Fruit fly (Drosophila melanogaster) whole organism, embryonic: Measurements from ENCODE around the gene CG16749.

Source experiments
- Antp ChIP-seq: fragments of 200-800 bp; sonication (Bioruptor generic); optimal IDR thresholded peaks from 3 replicates; lab custom pipeline; 2016; ENCODE audit warnings: missing biosample characterization, missing genetic modification characterization
- CG12299 ChIP-seq: fragments of 200-800 bp; sonication (Bioruptor generic); optimal IDR thresholded peaks from 2 replicates; lab custom pipeline; 2018; ENCODE audit warnings: missing biosample characterization, mild to moderate bottlenecking, missing genetic modification characterization
- CG14667 ChIP-seq: fragments of 200-800 bp; sonication (Bioruptor generic); IDR thresholded peaks from 2 replicates; pipeline ENCODE4 v1.3.6; 2022; ENCODE audit warnings: missing biosample characterization, missing genetic modification characterization
- CG15073 ChIP-seq: fragments of 200-800 bp; sonication (Bioruptor generic); optimal IDR thresholded peaks from 2 replicates; lab custom pipeline; 2016; ENCODE audit warnings: missing biosample characterization, missing genetic modification characterization
- CG15696 ChIP-seq: fragments of 200-800 bp; sonication (Bioruptor generic); optimal IDR thresholded peaks from 2 replicates; lab custom pipeline; 2019; ENCODE audit warnings: missing biosample characterization, mild to moderate bottlenecking, missing genetic modification characterization, moderate library complexity
- CG17328 ChIP-seq: fragments of 200-800 bp; sonication (Bioruptor generic); IDR thresholded peaks from 2 replicates; pipeline ENCODE4 v1.3.6; 2022; ENCODE audit warnings: missing biosample characterization, missing genetic modification characterization
- CG31224 ChIP-seq: fragments of 200-800 bp; sonication (Bioruptor generic); IDR thresholded peaks from 2 replicates; pipeline ENCODE4 v1.3.6; 2022; ENCODE audit warnings: missing biosample characterization, missing genetic modification characterization
- CG6791 ChIP-seq: fragments of 200-800 bp; sonication (Bioruptor generic); IDR thresholded peaks from 3 replicates; pipeline ENCODE4 v1.3.6; 2022; ENCODE audit warnings: missing biosample characterization, missing genetic modification characterization; ENCODE audit not compliant: partially characterized antibody
- CG7357 ChIP-seq: fragments of 200-800 bp; sonication (Bioruptor generic); IDR thresholded peaks from 3 replicates; pipeline ENCODE4 v1.3.6; 2022; ENCODE audit warnings: missing biosample characterization, missing genetic modification characterization
- CG7987 ChIP-seq: fragments of 200-800 bp; sonication (Bioruptor generic); optimal IDR thresholded peaks from 2 replicates; lab custom pipeline; 2018; ENCODE audit warnings: missing biosample characterization, mild to moderate bottlenecking, missing genetic modification characterization, moderate library complexity
- CG9817 ChIP-seq: fragments of 200-800 bp; sonication (Bioruptor generic); optimal IDR thresholded peaks from 2 replicates; lab custom pipeline; 2018; ENCODE audit warnings: missing biosample characterization, mild to moderate bottlenecking, missing genetic modification characterization, moderate library complexity
- CG9876 ChIP-seq: fragments of 200-800 bp; sonication (Bioruptor generic); optimal IDR thresholded peaks from 2 replicates; lab custom pipeline; 2016; ENCODE audit warnings: missing biosample characterization, missing genetic modification characterization
- Deaf1 ChIP-seq: fragments of 200-800 bp; optimal IDR thresholded peaks from 3 replicates; lab custom pipeline; 2019; ENCODE audit warnings: missing biosample characterization, mild to moderate bottlenecking, missing genetic modification characterization, moderate library complexity
- Dek ChIP-seq: fragments of 200-800 bp; sonication (Bioruptor generic); optimal IDR thresholded peaks from 3 replicates; lab custom pipeline; 2019; ENCODE audit warnings: missing biosample characterization, mild to moderate bottlenecking, missing genetic modification characterization, moderate library complexity
- Ets65A ChIP-seq: fragments of 200-800 bp; sonication (Bioruptor generic); peaks from one replicate; lab custom pipeline; 2016; ENCODE audit warnings: missing biosample characterization, missing genetic modification characterization
- H15 ChIP-seq: fragments of 200-800 bp; sonication (Bioruptor generic); IDR thresholded peaks from 3 replicates; pipeline ENCODE4 v1.3.6; 2022; ENCODE audit warnings: missing biosample characterization, missing genetic modification characterization
- H2.0 ChIP-seq: fragments of 200-800 bp; sonication (Bioruptor generic); IDR thresholded peaks from 2 replicates; pipeline ENCODE4 v1.3.6; 2022; ENCODE audit warnings: missing biosample characterization, missing genetic modification characterization
- NC2β ChIP-seq: fragments of 200-800 bp; sonication (Bioruptor generic); optimal IDR thresholded peaks from 2 replicates; lab custom pipeline; 2016; ENCODE audit warnings: missing biosample characterization, missing genetic modification characterization
- NFAT ChIP-seq: fragments of 200-800 bp; sonication (Bioruptor generic); IDR thresholded peaks from 2 replicates; pipeline ENCODE4 v1.3.6; 2022; ENCODE audit warnings: missing biosample characterization, missing genetic modification characterization
- Neu2 ChIP-seq: fragments of 200-800 bp; sonication (Bioruptor generic); optimal IDR thresholded peaks from 3 replicates; lab custom pipeline; 2016; ENCODE audit warnings: missing biosample characterization, missing genetic modification characterization, borderline replicate concordance
- Nf-YC ChIP-seq: fragments of 200-800 bp; optimal IDR thresholded peaks from 3 replicates; lab custom pipeline; 2019; ENCODE audit warnings: missing biosample characterization, mild to moderate bottlenecking, missing genetic modification characterization, moderate library complexity
- Opbp ChIP-seq: fragments of 200-800 bp; sonication (Bioruptor generic); IDR thresholded peaks from 3 replicates; pipeline ENCODE4 v1.3.6; 2022; ENCODE audit warnings: missing biosample characterization, missing genetic modification characterization; ENCODE audit not compliant: partially characterized antibody
- Optix ChIP-seq: fragments of 200-800 bp; sonication (Bioruptor generic); IDR thresholded peaks from 3 replicates; pipeline ENCODE4 v1.3.6; 2022; ENCODE audit warnings: missing biosample characterization, missing genetic modification characterization
- Spps ChIP-seq: fragments of 200-800 bp; sonication (Bioruptor generic); optimal IDR thresholded peaks from 2 replicates; lab custom pipeline; 2018; ENCODE audit warnings: missing biosample characterization, mild to moderate bottlenecking, missing genetic modification characterization
- Sry-δ ChIP-seq: fragments of 200-800 bp; sonication (Bioruptor generic); optimal IDR thresholded peaks from 2 replicates; lab custom pipeline; 2016; ENCODE audit warnings: missing biosample characterization, missing genetic modification characterization
- Ssrp ChIP-seq: fragments of 200-800 bp; sonication (Bioruptor generic); optimal IDR thresholded peaks from 2 replicates; lab custom pipeline; 2018; ENCODE audit warnings: missing biosample characterization, mild to moderate bottlenecking, missing genetic modification characterization, moderate library complexity
- Trl ChIP-seq, 3 experiments: fragments of >200 bp in 2 of 3; fragments of 200-800 bp in 1 of 3; sonication (Bioruptor generic) in 1 of 3; optimal IDR thresholded peaks; 2 replicates in 1 of 3; 3 replicates in 2 of 3; lab custom pipeline; 2016 to 2017; ENCODE audit warnings: missing biosample characterization in 1 of 3, missing genetic modification characterization in 1 of 3
- Xbp1 ChIP-seq: fragments of 200-800 bp; sonication (Bioruptor generic); optimal IDR thresholded peaks from 3 replicates; lab custom pipeline; 2016; ENCODE audit warnings: missing biosample characterization, mild to moderate bottlenecking, missing genetic modification characterization
- cad ChIP-seq: fragments of >200 bp; optimal IDR thresholded peaks from 2 replicates; lab custom pipeline; 2017; ENCODE audit warnings: missing biosample characterization, missing genetic modification characterization
- dati ChIP-seq: fragments of 200-800 bp; sonication (Bioruptor generic); IDR thresholded peaks from 2 replicates; pipeline ENCODE4 v1.3.6; 2022; ENCODE audit warnings: missing biosample characterization, missing genetic modification characterization
- emc ChIP-seq: fragments of 200-800 bp; sonication (Bioruptor generic); optimal IDR thresholded peaks from 2 replicates; lab custom pipeline; 2016; ENCODE audit warnings: missing biosample characterization, missing genetic modification characterization
- gce ChIP-seq: fragments of 200-800 bp; sonication (Bioruptor generic); IDR thresholded peaks from 3 replicates; pipeline ENCODE4 v1.3.6; 2022; ENCODE audit warnings: missing biosample characterization, missing genetic modification characterization
- ind ChIP-seq: fragments of 200-800 bp; sonication (Bioruptor generic); optimal IDR thresholded peaks from 3 replicates; lab custom pipeline; 2016; ENCODE audit warnings: missing biosample characterization, missing genetic modification characterization
- lbe ChIP-seq: fragments of 200-800 bp; sonication (Bioruptor generic); optimal IDR thresholded peaks from 2 replicates; lab custom pipeline; 2016; ENCODE audit warnings: missing biosample characterization, mild to moderate bottlenecking, missing genetic modification characterization
- lov ChIP-seq, 2 experiments: fragments of 200-800 bp in 1 of 2; fragments of >200 bp in 1 of 2; sonication (Bioruptor generic) in 1 of 2; IDR thresholded peaks in 1 of 2; optimal IDR thresholded peaks in 1 of 2; 2 replicates in 1 of 2; 3 replicates in 1 of 2; pipeline versions ENCODE4 v1.3.6 to Lab custom; 2017 to 2022; ENCODE audit warnings: missing biosample characterization in 1 of 2, missing genetic modification characterization in 1 of 2
- nau ChIP-seq: fragments of 200-800 bp; sonication (Bioruptor generic); optimal IDR thresholded peaks from 3 replicates; lab custom pipeline; 2017; ENCODE audit warnings: missing biosample characterization, mild to moderate bottlenecking, missing genetic modification characterization, missing genetic modification reagents
- nerfin-1 ChIP-seq: fragments of 200-800 bp; sonication (Bioruptor generic); optimal IDR thresholded peaks from 3 replicates; lab custom pipeline; 2019; ENCODE audit warnings: missing biosample characterization, mild to moderate bottlenecking, missing genetic modification characterization, moderate library complexity
- peb ChIP-seq: fragments of 200-800 bp; sonication (Bioruptor generic); IDR thresholded peaks from 2 replicates; pipeline ENCODE4 v1.3.6; 2022; ENCODE audit warnings: missing biosample characterization, missing genetic modification characterization
- sd ChIP-seq: fragments of 200-800 bp; sonication (Bioruptor generic); optimal IDR thresholded peaks from 3 replicates; lab custom pipeline; 2018; ENCODE audit warnings: missing biosample characterization, mild to moderate bottlenecking, missing genetic modification characterization, moderate library complexity
- sens ChIP-seq: fragments of 200-800 bp; sonication (Bioruptor generic); peaks from one replicate; lab custom pipeline; 2016; ENCODE audit warnings: missing biosample characterization, missing genetic modification characterization
- sisA ChIP-seq: fragments of 200-800 bp; sonication (Bioruptor generic); IDR thresholded peaks from 2 replicates; pipeline ENCODE4 v1.3.6; 2022; ENCODE audit warnings: missing biosample characterization, missing genetic modification characterization
- slbo ChIP-seq: fragments of 200-800 bp; sonication (Bioruptor generic); IDR thresholded peaks from 2 replicates; pipeline ENCODE4 v1.3.6; 2022; ENCODE audit warnings: missing biosample characterization, missing genetic modification characterization
- vnd ChIP-seq: fragments of 200-800 bp; sonication (Bioruptor generic); IDR thresholded peaks from 3 replicates; pipeline ENCODE4 v1.3.6; 2022; ENCODE audit warnings: missing biosample characterization, missing genetic modification characterization; ENCODE audit not compliant: partially characterized antibody

Gene CG16749

DNA sequence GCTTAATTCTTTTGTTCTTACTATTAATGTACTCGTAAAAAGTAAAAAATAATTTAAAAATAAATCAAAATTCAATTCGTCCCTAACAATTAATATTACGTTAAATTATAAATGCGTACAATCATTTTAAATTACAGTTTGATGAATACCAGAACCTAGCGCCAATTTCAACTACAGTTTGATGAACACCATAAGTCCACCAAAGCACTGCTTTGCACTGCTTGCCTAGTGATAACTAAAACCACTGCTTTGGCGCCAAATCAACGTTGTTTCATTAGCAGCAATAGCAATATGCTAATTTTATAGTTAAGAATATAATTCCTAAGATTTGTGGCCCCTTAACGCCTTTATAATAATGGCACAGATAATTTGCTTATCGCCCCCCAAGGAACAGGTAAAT is 2.9 kb downstream of the CG16749 start (continued):
- TF ChIP-seq NFAT (peak; percentile 39; the same call in 1 of the 2 replicates), ind (no peak), Xbp1 (peak; percentile 8), sens (GFP tag; lab: Kevin White, UChicago) (peak; percentile 21), CG9876 (GFP tag; lab: Kevin White, UChicago) (peak; percentile 4), Ets65A (GFP tag; lab: Kevin White, UChicago) (peak; percentile 53), Sry-δ (GFP tag; lab: Kevin White, UChicago) (peak; percentile 0), Opbp (GFP tag; lab: Robert Waterston, UW) (peak; percentile 65; the same call in 2 of the 3 replicates), Dek (tag; lab: Kevin White, UChicago) (peak; percentile 27), cad (GFP tag; lab: Kevin White, UChicago) (peak; percentile 92), Nf-YC (tag; lab: Kevin White, UChicago) (peak; percentile 24)

DNA sequence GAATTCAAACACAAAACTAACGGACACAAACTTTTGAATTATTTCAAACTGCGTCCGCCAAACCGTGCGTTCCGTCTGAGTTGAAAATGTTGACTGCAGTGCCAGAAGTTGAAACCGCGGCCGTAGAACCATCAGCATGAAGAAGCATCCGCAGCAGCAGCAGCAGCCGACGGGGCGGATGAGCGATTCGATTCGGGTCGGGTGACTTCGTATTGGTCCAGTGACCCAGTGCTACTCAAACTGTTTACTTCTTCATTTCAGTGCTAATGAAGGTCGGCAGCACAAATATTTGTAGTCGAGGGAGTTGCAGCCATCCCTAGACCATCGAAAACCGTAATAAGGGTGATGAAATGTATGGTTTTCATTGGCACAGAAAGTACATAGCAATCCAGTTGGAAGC is 3.3 kb downstream of the CG16749 start, which contains the start of gene CG8861:
CG8861 (minus strand) TSS at position 101 of the 400 bp plus-strand sequence.
- TF ChIP-seq nerfin-1 (tag; lab: Kevin White, UChicago) (no peak), sd (tag; lab: Kevin White, UChicago) (no peak), lbe (GFP tag; lab: Kevin White, UChicago) (no peak), CG14667 (GFP tag; lab: Robert Waterston, UW) (no peak), CG7357 (GFP tag; lab: Robert Waterston, UW) (no peak), cad (GFP tag; lab: Kevin White, UChicago) (no peak), CG15073 (GFP tag; lab: Kevin White, UChicago) (no peak), H15 (GFP tag; lab: Robert Waterston, UW) (no peak), nau (GFP tag; lab: Kevin White, UChicago) (no peak), Optix (GFP tag; lab: Robert Waterston, UW) (no peak), CG12299 (tag; lab: Kevin White, UChicago) (no peak), gce (no peak), emc (GFP tag; lab: Kevin White, UChicago) (no peak), CG7987 (no peak), Deaf1 (peak; percentile 89), CG9817 (tag; lab: Kevin White, UChicago) (no peak), CG6791 (GFP tag; lab: Robert Waterston, UW) (peak; percentile 6; the same call in 1 of the 3 replicates), Neu2 (GFP tag; lab: Kevin White, UChicago) (no peak), dati (GFP tag; lab: Robert Waterston, UW) (no peak), vnd (GFP tag; lab: Robert Waterston, UW) (0 out of 3 replicates have a peak, but pooled peaks have one; percentile 7), Ssrp (tag; lab: Kevin White, UChicago) (no peak), CG31224 (no peak)

- TF ChIP-seq Trl (optimal IDR thresholded peaks at IDR 0.05; lab: Kevin White, UChicago) (no peak), Trl (GFP tag; optimal IDR thresholded peaks at IDR 0.05; lab: Kevin White, UChicago) (no peak), CG15696 (tag; lab: Kevin White, UChicago) (no peak), NC2β (GFP tag; lab: Kevin White, UChicago) (no peak), Spps (no peak), H2.0 (GFP tag; lab: Robert Waterston, UW) (no peak), Antp (GFP tag; lab: Kevin White, UChicago) (no peak), slbo (GFP tag; lab: Robert Waterston, UW) (no peak), lov (optimal IDR thresholded peaks at IDR 0.05; lab: Kevin White, UChicago) (no peak), lov (GFP tag; IDR thresholded peaks at IDR 0.05; lab: Robert Waterston, UW) (no peak), sisA (GFP tag; lab: Robert Waterston, UW) (no peak), CG17328 (GFP tag; lab: Robert Waterston, UW) (no peak), peb (no peak)
- TF ChIP-seq, all 482 proteins: peak for 0
These were observed 10.2 kb downstream of the CG16749 start, which contains the start of gene HP1e for dm6 chr3R:9321470-9321869. TSS of gene HP1e (plus strand) at chr3R:9321770.
